Worm (Caenorhabditis elegans): ENCODE results near the gene F39E9.14.

DNA sequence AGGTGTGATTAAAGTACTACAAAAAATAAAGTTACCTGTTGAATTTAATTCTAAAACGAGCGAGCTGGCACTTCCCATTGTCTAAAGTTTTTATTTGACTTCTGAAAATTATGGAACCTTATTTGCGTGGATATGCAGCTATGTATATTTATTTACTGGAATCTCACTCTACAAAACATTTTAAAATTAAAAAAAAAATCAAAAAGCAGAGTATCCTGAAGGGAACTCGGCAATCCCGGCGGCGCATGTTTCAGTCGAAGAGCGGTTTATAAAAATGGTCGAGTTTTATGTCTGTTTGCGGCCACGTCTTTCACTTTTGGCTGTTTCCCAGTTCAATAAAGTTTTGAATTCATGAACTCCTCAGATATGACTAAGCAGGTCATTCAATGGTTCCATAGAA lies 46.6 kb upstream of the F39E9.14 start, which contains the start of gene F14D2.19:
- no peak for TF ChIP-seq hlh-6 (tag; optimal IDR thresholded peaks at IDR 0.05)
- no peak for TF ChIP-seq hlh-30 (tag; optimal IDR thresholded peaks at IDR 0.05; ENCODE audit: insufficient read depth)
- TF ChIP-seq gmeb-2 (tag; optimal IDR thresholded peaks at IDR 0.05), result no peak
- no peak for TF ChIP-seq K09A11.1 (tag; optimal IDR thresholded peaks at IDR 0.05; ENCODE audit: insufficient read depth)
- no peak for TF ChIP-seq elt-2 (tag; optimal IDR thresholded peaks at IDR 0.05)
- no peak for TF ChIP-seq F13H6.1 (tag; optimal IDR thresholded peaks at IDR 0.05)
- TF ChIP-seq madf-2 (tag; optimal IDR thresholded peaks at IDR 0.05), result no peak
- no peak for TF ChIP-seq nhr-11 (tag; optimal IDR thresholded peaks at IDR 0.05)
- no peak for TF ChIP-seq ama-1 (optimal IDR thresholded peaks at IDR 0.05)
- TF ChIP-seq pag-3 (tag; optimal IDR thresholded peaks at IDR 0.05; ENCODE audit: borderline replicate concordance), result no peak
- no peak for TF ChIP-seq ceh-48 (tag; optimal IDR thresholded peaks at IDR 0.05)
- TF ChIP-seq ceh-9 (tag; optimal IDR thresholded peaks at IDR 0.05), result no peak
- no peak for TF ChIP-seq pha-4 (tag; optimal IDR thresholded peaks at IDR 0.05)
